Worm (Caenorhabditis elegans) whole organism, mixed stage, embryonic: ENCODE results near the gene nspd-3.

Experiments
- blmp-1 ChIP-seq: fragments of 150-350 bp; optimal IDR thresholded peaks from 2 replicates; lab custom pipeline; 2014; ENCODE audit warnings: missing biosample characterization, missing genetic modification characterization
- lin-13 ChIP-seq: fragments of 150-350 bp; optimal IDR thresholded peaks from 2 replicates; lab custom pipeline; 2014; ENCODE audit warnings: missing biosample characterization, missing genetic modification characterization
- lsy-2 ChIP-seq: fragments of 150-350 bp; optimal IDR thresholded peaks from 2 replicates; lab custom pipeline; 2014; ENCODE audit warnings: missing biosample characterization, missing genetic modification characterization
- nhr-237 ChIP-seq: fragments of 150-350 bp; optimal IDR thresholded peaks from 2 replicates; lab custom pipeline; 2014; ENCODE audit warnings: missing biosample characterization, missing genetic modification characterization
- nhr-76 ChIP-seq: sonication (generic microtip); optimal IDR thresholded peaks from 2 replicates; lab custom pipeline; 2017; ENCODE audit warnings: missing biosample characterization, missing genetic modification characterization
- snpc-4 ChIP-seq: fragments of 150-350 bp; optimal IDR thresholded peaks from 2 replicates; lab custom pipeline; 2014; ENCODE audit warnings: missing biosample characterization, missing genetic modification characterization
- unc-39 ChIP-seq: fragments of 150-350 bp; optimal IDR thresholded peaks from 2 replicates; lab custom pipeline; 2014; ENCODE audit warnings: missing biosample characterization, missing genetic modification characterization
- unc-62 ChIP-seq: fragments of 150-350 bp; optimal IDR thresholded peaks from 2 replicates; lab custom pipeline; 2014; ENCODE audit warnings: missing biosample characterization, missing genetic modification reagents, missing genetic modification characterization
- ztf-11 ChIP-seq: fragments of 150-350 bp; optimal IDR thresholded peaks from 2 replicates; lab custom pipeline; 2014; ENCODE audit warnings: missing biosample characterization, missing genetic modification characterization

DNA sequence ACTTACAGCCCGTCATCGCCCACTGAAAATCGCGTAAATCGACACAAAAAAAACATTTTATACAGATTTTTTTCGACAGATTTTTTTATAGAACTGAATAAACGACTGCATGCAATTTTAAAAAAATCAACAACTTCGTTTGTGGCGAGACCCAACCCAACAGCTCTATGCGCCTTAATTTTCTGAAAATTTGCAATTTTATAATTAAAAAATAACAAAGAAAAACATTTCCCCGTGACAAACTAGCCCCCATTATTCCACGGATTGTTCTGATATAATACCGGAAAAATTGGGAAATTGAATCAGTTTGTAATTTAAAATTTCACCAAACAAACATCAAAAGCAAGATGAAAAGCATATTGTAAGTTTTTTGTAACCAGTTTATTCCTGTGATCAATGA, 3.2 kb upstream of the nspd-3 start, which contains the start of gene ptp-5.1:
- TF ChIP-seq blmp-1 (tag; lab: Kevin White, UChicago) (no peak), ztf-11 (no peak), unc-62 (GFP tag; lab: Kevin White, UChicago) (no peak), unc-39 (no peak), snpc-4 (tag; lab: Kevin White, UChicago) (no peak), nhr-76 (tag; lab: Kevin White, UChicago) (no peak), nhr-237 (tag; lab: Kevin White, UChicago) (no peak), lsy-2 (tag; lab: Kevin White, UChicago) (no peak), lin-13 (tag; lab: Kevin White, UChicago) (no peak)
